Worm (Caenorhabditis elegans): ENCODE data around the gene dsb-1.

Gene dsb-1

ce11 chrIV:12398437-12398836, 10.3 kb upstream of the dsb-1 start, which contains the start of gene acs-20:
acs-20 (minus strand) TSS chrIV:12398706.
- no peak for TF ChIP-seq unc-62 (GFP tag; optimal IDR thresholded peaks at IDR 0.05)

ce11 chrIV:12399983-12400382, 8.7 kb upstream of the dsb-1 start:
- TF ChIP-seq unc-62 (GFP tag; optimal IDR thresholded peaks at IDR 0.05): no peak

ce11 chrIV:12403440-12403839, 5.3 kb upstream of the dsb-1 start:
- TF ChIP-seq unc-62 (GFP tag; optimal IDR thresholded peaks at IDR 0.05): no peak

- no peak for TF ChIP-seq unc-62 (GFP tag; optimal IDR thresholded peaks at IDR 0.05)
These were observed 4.6 kb upstream of the dsb-1 start, which contains the start of gene gex-3 for ce11 chrIV:12404137-12404536. gex-3 (plus strand) TSS chrIV:12404431.

- TF ChIP-seq unc-62 (GFP tag; optimal IDR thresholded peaks at IDR 0.05): no peak
These were observed 1.4 kb downstream of the dsb-1 start, which contains the start of gene acl-13 for ce11 chrIV:12410167-12410566. acl-13 (plus strand) TSS chrIV:12410467.

- no peak for TF ChIP-seq unc-62 (GFP tag; optimal IDR thresholded peaks at IDR 0.05)
These were observed 5.9 kb downstream of the dsb-1 start for ce11 chrIV:12414601-12415000.

ce11 chrIV:12416629-12417404, 8.1 kb downstream of the dsb-1 start:
- no peak for TF ChIP-seq unc-62 (GFP tag; optimal IDR thresholded peaks at IDR 0.05)

ce11 chrIV:12417536-12418195, 8.9 kb downstream of the dsb-1 start, which contains the start of gene F08G5.3:
F08G5.3 (minus strand) TSS chrIV:12417586.
- no peak for TF ChIP-seq unc-62 (GFP tag; optimal IDR thresholded peaks at IDR 0.05)

ce11 chrIV:12419291-12419690, 10.6 kb downstream of the dsb-1 start:
- TF ChIP-seq unc-62 (GFP tag; optimal IDR thresholded peaks at IDR 0.05): no peak

- no peak for TF ChIP-seq unc-62 (GFP tag; optimal IDR thresholded peaks at IDR 0.05)
These were observed 11.7 kb downstream of the dsb-1 start, which contains the start of gene ugt-65 for ce11 chrIV:12420455-12420854. ugt-65 (plus strand) TSS chrIV:12420683.

ce11 chrIV:12425595-12425994, 16.9 kb downstream of the dsb-1 start:
- no peak for TF ChIP-seq unc-62 (GFP tag; optimal IDR thresholded peaks at IDR 0.05)

ce11 chrIV:12427687-12428284, 19.1 kb downstream of the dsb-1 start:
- TF ChIP-seq unc-62 (GFP tag; optimal IDR thresholded peaks at IDR 0.05): no peak

ce11 chrIV:12428467-12428866, 19.7 kb downstream of the dsb-1 start, which contains the start of gene col-130:
col-130 (minus strand) TSS chrIV:12428516.
- no peak for TF ChIP-seq unc-62 (GFP tag; optimal IDR thresholded peaks at IDR 0.05)

ce11 chrIV:12429504-12429903, 20.8 kb downstream of the dsb-1 start:
- TF ChIP-seq unc-62 (GFP tag; optimal IDR thresholded peaks at IDR 0.05): no peak

- no peak for TF ChIP-seq unc-62 (GFP tag; optimal IDR thresholded peaks at IDR 0.05)
These were observed 23.0 kb downstream of the dsb-1 start for ce11 chrIV:12431755-12432154.

- no peak for TF ChIP-seq unc-62 (GFP tag; optimal IDR thresholded peaks at IDR 0.05)
These were observed 23.6 kb downstream of the dsb-1 start, which contains the start of gene clec-184 for ce11 chrIV:12432340-12432739. clec-184 (plus strand) TSS chrIV:12432640.
